Fruit fly (Drosophila melanogaster): Measurements from ENCODE around the gene bves.

dm6 chrX:21035208-21035937 is 18.4 kb upstream of the bves start, which contains the start of gene Ntf-2:
- TF ChIP-seq Eip78C (GFP tag): peak; percentile 35
- TF ChIP-seq CG9139 (GFP tag; optimal IDR thresholded peaks at IDR 0.05): no peak
- TF ChIP-seq Gug (GFP tag; IDR thresholded peaks at IDR 0.05): no peak
- no peak for TF ChIP-seq Sox102F (GFP tag; optimal IDR thresholded peaks at IDR 0.05)
- TF ChIP-seq Hr39 (GFP tag; optimal IDR thresholded peaks at IDR 0.05): peak; percentile 21
- TF ChIP-seq topi (GFP tag; optimal IDR thresholded peaks at IDR 0.05): no peak
- TF ChIP-seq OdsH (GFP tag; optimal IDR thresholded peaks at IDR 0.05): no peak
- TF ChIP-seq Blimp-1 (GFP tag; optimal IDR thresholded peaks at IDR 0.05): no peak

Data from whole organism, prepupa.